Worm (Caenorhabditis elegans): ENCODE data around the gene Y110A2AL.4.

DNA sequence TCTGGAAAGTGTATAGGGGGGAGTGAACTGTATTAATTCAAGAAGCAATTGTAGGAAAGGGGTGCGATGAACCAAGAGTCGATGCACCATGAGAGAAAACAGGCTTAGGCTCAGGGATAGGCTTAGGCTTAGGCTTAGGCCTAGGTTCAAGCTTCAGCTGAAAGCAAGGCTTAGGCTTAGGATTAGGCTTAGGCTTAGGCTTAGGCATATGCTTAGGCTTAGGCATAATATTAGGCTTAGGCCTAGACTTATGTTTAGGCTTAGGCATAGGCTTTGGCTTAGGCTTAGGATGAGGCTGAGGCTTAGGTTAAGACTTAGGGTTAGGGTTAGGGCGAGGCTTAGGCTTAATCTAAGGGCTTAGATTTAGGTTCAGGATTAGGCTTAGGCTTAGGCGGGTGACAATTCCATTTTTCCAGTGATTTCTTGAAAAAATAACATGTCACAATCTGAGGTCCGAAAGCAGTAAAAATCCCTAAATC, 23.5 kb downstream of the Y110A2AL.4 start:
- TF ChIP-seq B0310.2 (tag; optimal IDR thresholded peaks at IDR 0.05) (no peak), aly-1 (tag; optimal IDR thresholded peaks at IDR 0.05) (no peak), ama-1 (optimal IDR thresholded peaks at IDR 0.05) (no peak), hnd-1 (tag; optimal IDR thresholded peaks at IDR 0.05) (no peak)
